Fruit fly (Drosophila melanogaster) whole organism, embryonic: ENCODE measurements around the gene CG33514.

Experiments used
- ATbp ChIP-seq: fragments of 200-800 bp; sonication (Bioruptor generic); optimal IDR thresholded peaks from 2 replicates; lab custom pipeline; 2017; ENCODE audit warnings: missing biosample characterization, mild to moderate bottlenecking, missing genetic modification characterization, missing genetic modification reagents
- Blimp-1 ChIP-seq: fragments of 200-800 bp; sonication (Bioruptor generic); optimal IDR thresholded peaks from 3 replicates; lab custom pipeline; 2018; ENCODE audit warnings: missing biosample characterization, missing genetic modification characterization, mild to moderate bottlenecking, moderate library complexity, missing genetic modification reagents
- Bteb2 ChIP-seq: fragments of 200-800 bp; sonication (Bioruptor generic); optimal IDR thresholded peaks from 2 replicates; lab custom pipeline; 2016; ENCODE audit warnings: missing biosample characterization, missing genetic modification characterization
- CG1233 ChIP-seq: fragments of 200-800 bp; sonication (Bioruptor generic); optimal IDR thresholded peaks from 4 replicates; lab custom pipeline; 2018; ENCODE audit warnings: missing biosample characterization, mild to moderate bottlenecking, missing genetic modification characterization
- CG13894 ChIP-seq: fragments of 200-800 bp; sonication (Bioruptor generic); optimal IDR thresholded peaks from 3 replicates; lab custom pipeline; 2018; ENCODE audit warnings: missing biosample characterization, mild to moderate bottlenecking, missing genetic modification characterization, moderate library complexity
- CG15514 ChIP-seq: fragments of 200-800 bp; sonication (Bioruptor generic); optimal IDR thresholded peaks from 3 replicates; lab custom pipeline; 2017; ENCODE audit warnings: missing biosample characterization, missing genetic modification characterization, mild to moderate bottlenecking, moderate library complexity, missing genetic modification reagents
- CG16813 ChIP-seq: fragments of 200-800 bp; sonication (Bioruptor generic); IDR thresholded peaks from 3 replicates; pipeline ENCODE4 v1.3.6; 2022; ENCODE audit warnings: missing biosample characterization, missing genetic modification characterization; ENCODE audit not compliant: partially characterized antibody
- CG18011 ChIP-seq: fragments of 200-800 bp; sonication (Bioruptor generic); optimal IDR thresholded peaks from 2 replicates; lab custom pipeline; 2017; ENCODE audit warnings: missing biosample characterization, missing genetic modification characterization, mild to moderate bottlenecking, moderate library complexity, missing genotype
- CG2199 ChIP-seq: fragments of 200-800 bp; sonication (Bioruptor generic); IDR thresholded peaks from 3 replicates; pipeline ENCODE4 v1.3.6; 2022; ENCODE audit warnings: missing biosample characterization, missing genetic modification characterization
- CG3407 ChIP-seq: fragments of 200-800 bp; sonication (Bioruptor generic); optimal IDR thresholded peaks from 2 replicates; lab custom pipeline; 2018; ENCODE audit warnings: missing biosample characterization, mild to moderate bottlenecking, missing genetic modification characterization
- CG34224 ChIP-seq: fragments of 200-800 bp; sonication (Bioruptor generic); IDR thresholded peaks from 3 replicates; pipeline ENCODE4 v1.3.6; 2022; ENCODE audit warnings: missing biosample characterization, missing genetic modification characterization; ENCODE audit not compliant: partially characterized antibody
- CG4360 ChIP-seq: fragments of 200-800 bp; sonication (Bioruptor generic); IDR thresholded peaks from 2 replicates; pipeline ENCODE4 v1.3.6; 2022; ENCODE audit warnings: missing biosample characterization, missing genetic modification characterization
- CG4707 ChIP-seq: fragments of 200-800 bp; sonication (Bioruptor generic); optimal IDR thresholded peaks from 2 replicates; lab custom pipeline; 2018; ENCODE audit warnings: missing biosample characterization, mild to moderate bottlenecking, missing genetic modification characterization, moderate library complexity
- CG8388 ChIP-seq: fragments of 200-800 bp; sonication (Bioruptor generic); optimal IDR thresholded peaks from 2 replicates; lab custom pipeline; 2019; ENCODE audit warnings: missing biosample characterization, mild to moderate bottlenecking, missing genetic modification characterization, moderate library complexity
- CG8924 ChIP-seq: fragments of 200-800 bp; optimal IDR thresholded peaks from 3 replicates; lab custom pipeline; 2019; ENCODE audit warnings: missing biosample characterization, mild to moderate bottlenecking, missing genetic modification characterization, moderate library complexity
- CkIIα-i1 ChIP-seq: fragments of 200-800 bp; sonication (Bioruptor generic); IDR thresholded peaks from 2 replicates; pipeline ENCODE4 v1.3.6; 2022; ENCODE audit warnings: missing biosample characterization, missing genetic modification characterization
- HmgD ChIP-seq: fragments of 200-800 bp; sonication (Bioruptor generic); optimal IDR thresholded peaks from 3 replicates; lab custom pipeline; 2016; ENCODE audit warnings: missing biosample characterization, missing genetic modification characterization
- Hr39 ChIP-seq: fragments of >200 bp; optimal IDR thresholded peaks from 2 replicates; lab custom pipeline; 2017
- Med ChIP-seq: fragments of 200-800 bp; sonication (Bioruptor generic); peaks from one replicate; lab custom pipeline; 2016; ENCODE audit warnings: missing biosample characterization, missing genetic modification characterization, mild to moderate bottlenecking, inconsistent platforms, moderate library complexity
- Side ChIP-seq: fragments of 200-800 bp; sonication (Bioruptor generic); optimal IDR thresholded peaks from 2 replicates; lab custom pipeline; 2016; ENCODE audit warnings: missing biosample characterization, missing genetic modification characterization
- ara ChIP-seq: fragments of 200-800 bp; sonication (Bioruptor generic); IDR thresholded peaks from 2 replicates; pipeline ENCODE4 v1.3.6; 2022; ENCODE audit warnings: missing biosample characterization, missing genetic modification characterization
- bsh ChIP-seq, 2 experiments: fragments of 200-800 bp; sonication (Bioruptor generic); optimal IDR thresholded peaks; 2 replicates each; lab custom pipeline; 2017 to 2018; ENCODE audit warnings: mild to moderate bottlenecking in 2 of 2, missing biosample characterization in 2 of 2, missing genetic modification characterization in 2 of 2, moderate library complexity in 1 of 2
- cg ChIP-seq: fragments of 200-800 bp; sonication (Bioruptor generic); optimal IDR thresholded peaks from 3 replicates; lab custom pipeline; 2019; ENCODE audit warnings: missing biosample characterization, mild to moderate bottlenecking, missing genetic modification characterization, moderate library complexity
- crc ChIP-seq: fragments of 200-800 bp; sonication (Bioruptor generic); optimal IDR thresholded peaks from 2 replicates; lab custom pipeline; 2016; ENCODE audit warnings: missing biosample characterization, missing genetic modification characterization
- fd64A ChIP-seq: fragments of 200-800 bp; sonication (Bioruptor generic); optimal IDR thresholded peaks from 3 replicates; lab custom pipeline; 2018; ENCODE audit warnings: missing biosample characterization, mild to moderate bottlenecking, missing genetic modification characterization
- hkb ChIP-seq, 2 experiments: fragments of 200-800 bp in 1 of 2; fragments of >200 bp in 1 of 2; sonication (Bioruptor generic) in 1 of 2; IDR thresholded peaks in 1 of 2; optimal IDR thresholded peaks in 1 of 2; 2 replicates each; pipeline versions ENCODE4 v1.3.6 to Lab custom; 2017 to 2022; ENCODE audit warnings: missing biosample characterization in 1 of 2, missing genetic modification characterization in 1 of 2
- nau ChIP-seq: fragments of 200-800 bp; sonication (Bioruptor generic); optimal IDR thresholded peaks from 3 replicates; lab custom pipeline; 2017; ENCODE audit warnings: missing biosample characterization, mild to moderate bottlenecking, missing genetic modification characterization, missing genetic modification reagents
- nerfin-1 ChIP-seq: fragments of 200-800 bp; sonication (Bioruptor generic); optimal IDR thresholded peaks from 3 replicates; lab custom pipeline; 2019; ENCODE audit warnings: missing biosample characterization, mild to moderate bottlenecking, missing genetic modification characterization, moderate library complexity
- org-1 ChIP-seq: fragments of 200-800 bp; sonication (Bioruptor generic); optimal IDR thresholded peaks from 2 replicates; lab custom pipeline; 2017; ENCODE audit warnings: missing biosample characterization, missing genetic modification characterization
- pb ChIP-seq: fragments of 200-800 bp; sonication (Bioruptor generic); optimal IDR thresholded peaks from 3 replicates; lab custom pipeline; 2016; ENCODE audit warnings: missing biosample characterization, missing genetic modification characterization
- sd ChIP-seq: fragments of 200-800 bp; sonication (Bioruptor generic); optimal IDR thresholded peaks from 3 replicates; lab custom pipeline; 2018; ENCODE audit warnings: missing biosample characterization, mild to moderate bottlenecking, missing genetic modification characterization, moderate library complexity
- sens ChIP-seq: fragments of 200-800 bp; sonication (Bioruptor generic); peaks from one replicate; lab custom pipeline; 2016; ENCODE audit warnings: missing biosample characterization, missing genetic modification characterization
- seq ChIP-seq: fragments of 200-800 bp; sonication (Bioruptor generic); IDR thresholded peaks from 2 replicates; pipeline ENCODE4 v1.3.6; 2022; ENCODE audit warnings: missing biosample characterization, missing genetic modification characterization
- shn ChIP-seq: fragments of 200-800 bp; sonication (Bioruptor generic); optimal IDR thresholded peaks from 3 replicates; lab custom pipeline; 2016; ENCODE audit warnings: missing biosample characterization, missing genetic modification characterization
- sr ChIP-seq: fragments of 200-800 bp; sonication (Bioruptor generic); IDR thresholded peaks from 3 replicates; pipeline ENCODE4 v1.3.6; 2022; ENCODE audit warnings: missing biosample characterization, missing genetic modification characterization
- stc ChIP-seq: fragments of 200-800 bp; sonication (Bioruptor generic); IDR thresholded peaks from 2 replicates; pipeline ENCODE4 v1.3.6; 2022; ENCODE audit warnings: missing biosample characterization, missing genetic modification characterization
- z ChIP-seq: fragments of 200-800 bp; sonication (Bioruptor generic); IDR thresholded peaks from 3 replicates; pipeline ENCODE4 v1.3.6; 2022; ENCODE audit warnings: missing biosample characterization, missing genetic modification characterization

Gene CG33514

dm6 chr3L:4357705-4358131 lies 7.5 kb upstream of the CG33514 start:
- TF ChIP-seq ATbp (peak; percentile 58), fd64A (GFP tag; lab: Kevin White, UChicago) (peak; percentile 17), HmgD (GFP tag; lab: Kevin White, UChicago) (no peak), CG18011 (GFP tag; lab: Kevin White, UChicago) (no peak), hkb (optimal IDR thresholded peaks at IDR 0.05; lab: Kevin White, UChicago) (no peak), hkb (GFP tag; IDR thresholded peaks at IDR 0.05; lab: Robert Waterston, UW) (peak; percentile 27; the same call in 1 of the 2 replicates), Blimp-1 (GFP tag; lab: Kevin White, UChicago) (peak; percentile 31), stc (peak; percentile 21; the same call in 1 of the 2 replicates), ara (GFP tag; lab: Robert Waterston, UW) (peak; percentile 41; the same call in 1 of the 2 replicates), CG3407 (GFP tag; lab: Kevin White, UChicago) (peak; percentile 14), nau (GFP tag; lab: Kevin White, UChicago) (no peak), Med (GFP tag; lab: Kevin White, UChicago) (peak; percentile 71), CG1233 (GFP tag; lab: Kevin White, UChicago) (no peak), bsh (GFP tag; optimal IDR thresholded peaks at IDR 0.05; lab: Kevin White, UChicago) (peak in 1 of 2 experiments; percentile 14), CG15514 (no peak), crc (no peak), CG16813 (no peak), CG4707 (GFP tag; lab: Kevin White, UChicago) (peak; percentile 45), sens (GFP tag; lab: Kevin White, UChicago) (peak; percentile 74), Side (GFP tag; lab: Kevin White, UChicago) (no peak), CG8388 (GFP tag; lab: Kevin White, UChicago) (peak; percentile 66), CG2199 (GFP tag; lab: Robert Waterston, UW) (peak; percentile 26; the same call in 1 of the 3 replicates), CkIIα-i1 (GFP tag; lab: Robert Waterston, UW) (no peak), z (GFP tag; lab: Robert Waterston, UW) (peak; percentile 78; the same call in 2 of the 3 replicates), CG8924 (tag; lab: Kevin White, UChicago) (no peak)

DNA sequence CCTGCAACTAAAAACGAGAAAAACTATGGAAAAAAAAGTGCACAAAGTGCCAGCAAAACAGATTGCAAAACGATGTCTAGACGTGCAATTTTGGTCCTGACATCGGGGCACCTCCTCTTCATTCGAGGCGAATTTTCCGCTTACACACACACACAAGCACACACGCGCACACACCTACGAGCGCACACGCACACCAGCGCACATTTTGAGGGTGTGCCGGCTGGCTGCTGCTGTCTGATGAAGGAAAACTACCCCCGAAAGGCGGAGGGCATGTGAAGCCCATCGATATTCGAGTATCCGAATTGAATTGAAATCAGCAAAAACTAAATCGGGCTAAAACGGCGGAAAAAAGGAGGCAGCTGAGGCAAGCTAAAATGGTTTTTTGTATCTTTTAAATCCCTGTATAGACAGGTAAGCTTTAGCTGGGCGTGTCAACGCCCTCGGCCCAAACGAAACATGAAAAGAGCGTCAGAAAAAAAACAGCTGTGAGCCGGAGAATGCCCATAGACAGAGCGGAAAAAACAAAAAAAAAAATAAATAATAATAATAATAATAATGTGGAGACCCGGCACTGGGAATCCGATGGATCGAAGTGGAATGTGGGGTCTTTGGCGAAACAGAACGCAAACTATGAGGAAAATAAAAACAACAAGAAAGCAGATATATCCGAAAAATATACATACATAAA lies 5.4 kb upstream of the CG33514 start:
- no peak for TF ChIP-seq org-1 (GFP tag; lab: Kevin White, UChicago)
- peak; percentile 1 for TF ChIP-seq nerfin-1
- no peak for TF ChIP-seq Bteb2 (GFP tag; lab: Kevin White, UChicago)
- TF ChIP-seq Hr39 (lab: Kevin White, UChicago), result peak; percentile 90
- TF ChIP-seq cg (GFP tag; lab: Kevin White, UChicago), result peak; percentile 63
- peak; percentile 16 for TF ChIP-seq sens (GFP tag; lab: Kevin White, UChicago)
- TF ChIP-seq sr (GFP tag; lab: Robert Waterston, UW), result 0 out of 3 replicates have a peak, but pooled peaks have one; percentile 15
- TF ChIP-seq shn (GFP tag; lab: Kevin White, UChicago), result no peak
- peak; percentile 99 for TF ChIP-seq CG13894 (tag; lab: Kevin White, UChicago)
- peak; percentile 56; the same call in 1 of the 2 replicates for TF ChIP-seq seq (GFP tag; lab: Robert Waterston, UW)
- peak; percentile 65 for TF ChIP-seq sd
- 0 out of 2 replicates have a peak, but pooled peaks have one; percentile 28 for TF ChIP-seq CG4360
- TF ChIP-seq pb, result no peak
- 0 out of 3 replicates have a peak, but pooled peaks have one; percentile 18 for TF ChIP-seq CG34224
- TF ChIP-seq, all 482 proteins: peak for 10
